Worm (Caenorhabditis elegans) whole organism, mixed stage, embryonic: ENCODE results near the gene F58D2.3.
A peak's percentile ranks its signal among the peaks of the same experiment; 100 is the strongest.

ENCODE experiments used
- blmp-1 ChIP-seq: fragments of 150-350 bp; optimal IDR thresholded peaks from 2 replicates; lab custom pipeline; 2014; ENCODE audit warnings: missing biosample characterization, missing genetic modification characterization
- ceh-39 ChIP-seq: fragments of 150-350 bp; optimal IDR thresholded peaks from 2 replicates; lab custom pipeline; 2014; ENCODE audit warnings: missing biosample characterization, missing genetic modification characterization
- ceh-43 ChIP-seq: fragments of 200-800 bp; sonication (Bioruptor generic); optimal IDR thresholded peaks from 2 replicates; lab custom pipeline; 2018; ENCODE audit warnings: mild to moderate bottlenecking, missing genetic modification characterization, moderate library complexity, missing compliant biosample characterization
- ceh-83 ChIP-seq: fragments of 200-800 bp; sonication (Bioruptor generic); optimal IDR thresholded peaks from 2 replicates; lab custom pipeline; 2018; ENCODE audit warnings: mild to moderate bottlenecking, missing genetic modification characterization, missing compliant biosample characterization
- ces-1 ChIP-seq: fragments of 150-350 bp; optimal IDR thresholded peaks from 2 replicates; lab custom pipeline; 2014; ENCODE audit warnings: missing biosample characterization, missing genetic modification reagents, missing genetic modification characterization
- cnd-1 ChIP-seq: fragments of 200-800 bp; sonication (Bioruptor generic); optimal IDR thresholded peaks from 2 replicates; lab custom pipeline; 2018; ENCODE audit warnings: mild to moderate bottlenecking, missing genetic modification characterization, missing compliant biosample characterization
- drap-1 ChIP-seq: fragments of 200-800 bp; sonication (Bioruptor generic); optimal IDR thresholded peaks from 3 replicates; lab custom pipeline; 2018; ENCODE audit warnings: mild to moderate bottlenecking, missing genetic modification characterization, missing compliant biosample characterization
- elt-1 ChIP-seq: sonication (generic microtip); optimal IDR thresholded peaks from 2 replicates; lab custom pipeline; 2017; ENCODE audit warnings: missing genetic modification characterization, mild to moderate bottlenecking, missing compliant biosample characterization, antibody characterized with exemption, moderate library complexity, borderline replicate concordance; ENCODE audit not compliant: insufficient read depth
- elt-3 ChIP-seq: fragments of 150-350 bp; optimal IDR thresholded peaks from 2 replicates; lab custom pipeline; 2014; ENCODE audit warnings: missing biosample characterization, missing genetic modification characterization
- flh-1 ChIP-seq: fragments of 200-800 bp; sonication (Bioruptor generic); optimal IDR thresholded peaks from 2 replicates; lab custom pipeline; 2018; ENCODE audit warnings: mild to moderate bottlenecking, missing genetic modification characterization, moderate library complexity, missing compliant biosample characterization
- ham-2 ChIP-seq: fragments of 200-800 bp; sonication (Bioruptor generic); optimal IDR thresholded peaks from 2 replicates; lab custom pipeline; 2018; ENCODE audit warnings: mild to moderate bottlenecking, missing genetic modification characterization, missing compliant biosample characterization
- hlh-1 ChIP-seq: fragments of 150-350 bp; optimal IDR thresholded peaks from 2 replicates; lab custom pipeline; 2014; ENCODE audit warnings: missing biosample characterization, missing genetic modification reagents, missing genetic modification characterization
- lin-13 ChIP-seq: fragments of 150-350 bp; optimal IDR thresholded peaks from 2 replicates; lab custom pipeline; 2014; ENCODE audit warnings: missing biosample characterization, missing genetic modification characterization
- lsy-2 ChIP-seq: fragments of 150-350 bp; optimal IDR thresholded peaks from 2 replicates; lab custom pipeline; 2014; ENCODE audit warnings: missing biosample characterization, missing genetic modification characterization
- mep-1 ChIP-seq: fragments of 150-350 bp; optimal IDR thresholded peaks from 2 replicates; lab custom pipeline; 2017; ENCODE audit warnings: missing biosample characterization, missing genetic modification reagents, missing genetic modification characterization, inconsistent platforms
- mls-2 ChIP-seq: sonication (generic microtip); optimal IDR thresholded peaks from 2 replicates; lab custom pipeline; 2016; ENCODE audit warnings: mild to moderate bottlenecking, missing genetic modification characterization, moderate library complexity, missing compliant biosample characterization
- nhr-12 ChIP-seq: fragments of 150-350 bp; optimal IDR thresholded peaks from 2 replicates; lab custom pipeline; 2014; ENCODE audit warnings: missing biosample characterization, missing genetic modification characterization
- nhr-2 ChIP-seq: fragments of 150-350 bp; optimal IDR thresholded peaks from 2 replicates; lab custom pipeline; 2014; ENCODE audit warnings: missing biosample characterization, missing genetic modification characterization
- nhr-237 ChIP-seq: fragments of 150-350 bp; optimal IDR thresholded peaks from 2 replicates; lab custom pipeline; 2014; ENCODE audit warnings: missing biosample characterization, missing genetic modification characterization
- nhr-76 ChIP-seq: sonication (generic microtip); optimal IDR thresholded peaks from 2 replicates; lab custom pipeline; 2017; ENCODE audit warnings: missing biosample characterization, missing genetic modification characterization
- pha-4 ChIP-seq: fragments of 150-350 bp; optimal IDR thresholded peaks from 2 replicates; lab custom pipeline; 2018; ENCODE audit warnings: missing biosample characterization, missing genetic modification reagents, missing genetic modification characterization
- sem-2 ChIP-seq: fragments of 200-800 bp; sonication (Bioruptor generic); optimal IDR thresholded peaks from 2 replicates; lab custom pipeline; 2018; ENCODE audit warnings: mild to moderate bottlenecking, missing genetic modification characterization, missing compliant biosample characterization
- snpc-4 ChIP-seq: fragments of 150-350 bp; optimal IDR thresholded peaks from 2 replicates; lab custom pipeline; 2014; ENCODE audit warnings: missing biosample characterization, missing genetic modification characterization
- sptf-1 ChIP-seq: sonication (generic microtip); optimal IDR thresholded peaks from 2 replicates; lab custom pipeline; 2017; ENCODE audit warnings: mild to moderate bottlenecking, missing genetic modification characterization, moderate library complexity, missing compliant biosample characterization
- tbx-8 ChIP-seq: fragments of 200-800 bp; sonication (Bioruptor generic); optimal IDR thresholded peaks from 2 replicates; lab custom pipeline; 2018; ENCODE audit warnings: mild to moderate bottlenecking, missing genetic modification characterization, moderate library complexity, missing compliant biosample characterization
- unc-39 ChIP-seq: fragments of 150-350 bp; optimal IDR thresholded peaks from 2 replicates; lab custom pipeline; 2014; ENCODE audit warnings: missing biosample characterization, missing genetic modification characterization
- unc-62 ChIP-seq: fragments of 150-350 bp; optimal IDR thresholded peaks from 2 replicates; lab custom pipeline; 2014; ENCODE audit warnings: missing biosample characterization, missing genetic modification reagents, missing genetic modification characterization
- zip-8 ChIP-seq: fragments of 150-350 bp; optimal IDR thresholded peaks from 2 replicates; lab custom pipeline; 2014; ENCODE audit warnings: missing biosample characterization, missing genetic modification characterization
- ztf-11 ChIP-seq: fragments of 150-350 bp; optimal IDR thresholded peaks from 2 replicates; lab custom pipeline; 2014; ENCODE audit warnings: missing biosample characterization, missing genetic modification characterization

Gene F58D2.3

DNA sequence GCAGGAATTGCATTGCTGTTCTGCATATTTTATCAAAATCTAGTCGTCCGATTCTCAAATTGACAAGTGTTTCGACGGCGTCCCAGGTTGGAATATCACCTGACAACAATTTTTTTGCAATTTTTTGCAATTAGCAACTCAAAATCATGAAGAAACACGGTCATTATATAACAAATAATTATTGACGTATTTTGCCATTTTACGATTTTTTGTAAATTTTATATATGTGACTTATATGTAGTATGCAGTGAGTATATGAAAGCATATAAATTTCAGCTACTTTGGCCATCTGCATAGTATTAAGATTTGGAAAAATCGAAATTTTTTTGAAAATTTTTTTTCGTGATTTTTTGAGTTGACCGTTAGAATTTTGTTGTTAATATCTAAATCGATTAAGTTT lies at the start of gene F58D2.3:
F58D2.3 (minus strand) TSS at position 101 of the 400 bp plus-strand sequence.
- no peak for TF ChIP-seq elt-1 (tag; lab: Kevin White, UChicago)
- TF ChIP-seq ces-1 (GFP tag; lab: Kevin White, UChicago) = no peak
- TF ChIP-seq sptf-1 (tag; lab: Kevin White, UChicago) = no peak
- TF ChIP-seq ceh-83 (GFP tag; lab: Kevin White, UChicago) = no peak
- TF ChIP-seq blmp-1 (tag; lab: Kevin White, UChicago) = no peak
- TF ChIP-seq snpc-4 = no peak
- no peak for TF ChIP-seq drap-1 (GFP tag; lab: Kevin White, UChicago)
- no peak for TF ChIP-seq nhr-76
- no peak for TF ChIP-seq nhr-237 (tag; lab: Kevin White, UChicago)
- no peak for TF ChIP-seq nhr-12 (tag; lab: Kevin White, UChicago)
- TF ChIP-seq unc-39 (tag; lab: Kevin White, UChicago) = no peak
- no peak for TF ChIP-seq mep-1 (tag; lab: Kevin White, UChicago)
- no peak for TF ChIP-seq hlh-1 (tag; lab: Kevin White, UChicago)
- no peak for TF ChIP-seq zip-8 (tag; lab: Kevin White, UChicago)
- TF ChIP-seq, all 35 proteins: peak for 0

DNA sequence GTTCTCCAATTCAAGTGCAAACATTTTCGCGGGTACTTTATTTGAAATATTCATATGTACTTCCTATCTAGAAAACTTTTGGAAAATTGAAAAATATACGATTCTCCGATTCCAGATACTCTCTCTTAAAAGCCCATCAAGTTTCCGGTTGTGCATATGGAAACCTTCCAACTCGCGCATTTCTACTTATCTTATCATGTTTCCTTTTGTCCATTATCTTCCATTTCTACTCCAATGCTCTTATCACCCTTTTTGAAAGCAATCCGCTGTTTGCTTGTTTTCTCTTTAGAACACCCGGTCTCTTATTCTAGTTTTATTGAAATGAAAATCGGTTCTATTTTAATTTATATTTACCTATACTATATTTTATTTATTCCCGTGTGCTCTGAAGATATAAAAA lies 41.0 kb upstream of the F58D2.3 start, which contains the start of gene C48D1.5:
C48D1.5 (plus strand) TSS at position 301 of the 400 bp plus-strand sequence.
- TF ChIP-seq ham-2 (GFP tag; lab: Kevin White, UChicago) = no peak
- no peak for TF ChIP-seq ces-1 (GFP tag; lab: Kevin White, UChicago)
- TF ChIP-seq unc-39 (tag; lab: Kevin White, UChicago) = no peak
- TF ChIP-seq nhr-76 = no peak
- TF ChIP-seq zip-8 (tag; lab: Kevin White, UChicago) = no peak
- no peak for TF ChIP-seq mep-1 (tag; lab: Kevin White, UChicago)
- TF ChIP-seq mls-2 (tag; lab: Kevin White, UChicago) = no peak
- TF ChIP-seq cnd-1 (tag; lab: Kevin White, UChicago) = no peak

DNA sequence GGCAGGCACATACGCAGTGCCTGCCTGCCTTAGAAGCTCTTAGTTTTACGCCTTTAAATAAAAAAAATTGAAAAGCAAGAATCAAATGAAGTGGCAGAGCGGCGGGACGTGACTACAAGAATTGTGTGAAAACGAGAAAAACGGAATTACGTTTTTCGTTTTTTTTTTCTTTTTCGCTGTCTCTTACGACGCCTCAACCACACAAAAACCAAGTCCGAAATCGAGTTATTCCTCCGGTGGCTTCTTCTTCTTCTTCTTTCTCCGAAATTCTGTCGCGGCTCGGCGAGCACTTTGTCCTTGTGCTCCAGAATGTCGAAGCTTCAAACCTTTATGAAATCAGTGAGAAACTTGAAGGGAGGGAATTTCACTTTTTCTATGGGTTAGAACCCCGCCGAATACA lies 40.0 kb upstream of the F58D2.3 start:
- TF ChIP-seq elt-3 (tag; lab: Kevin White, UChicago) (no peak), unc-62 (no peak), zip-8 (tag; lab: Kevin White, UChicago) (no peak), ces-1 (GFP tag; lab: Kevin White, UChicago) (peak; percentile 64)

DNA sequence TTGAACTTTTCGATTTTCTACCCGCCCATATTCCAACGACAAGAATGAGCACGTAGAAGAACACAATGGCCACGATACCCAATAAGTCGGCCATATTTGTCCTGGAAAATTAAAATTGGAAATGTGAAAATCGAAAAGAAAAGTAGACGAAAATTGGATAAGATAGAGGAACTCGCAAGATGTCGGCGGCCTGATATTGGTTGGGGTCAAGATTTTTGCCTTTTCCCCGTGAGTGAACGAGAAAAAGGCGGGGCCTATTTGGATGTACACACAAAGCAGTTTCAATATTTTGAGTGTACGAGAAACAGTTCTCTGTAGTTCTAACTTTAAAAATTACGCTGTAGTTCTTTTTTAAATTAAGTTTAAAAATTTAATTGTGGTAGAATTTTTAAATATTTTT lies 33.8 kb upstream of the F58D2.3 start, which contains the start of gene cho-1:
cho-1 (minus strand) TSS at position 101 of the 400 bp plus-strand sequence.
- no peak for TF ChIP-seq ces-1 (GFP tag; lab: Kevin White, UChicago)
- TF ChIP-seq tbx-8 (GFP tag; lab: Kevin White, UChicago) = no peak
- no peak for TF ChIP-seq mls-2 (tag; lab: Kevin White, UChicago)
- TF ChIP-seq lsy-2 (tag; lab: Kevin White, UChicago) = no peak
- TF ChIP-seq zip-8 (tag; lab: Kevin White, UChicago) = no peak
- no peak for TF ChIP-seq snpc-4
- TF ChIP-seq nhr-12 (tag; lab: Kevin White, UChicago) = no peak
- no peak for TF ChIP-seq mep-1 (tag; lab: Kevin White, UChicago)
- TF ChIP-seq hlh-1 (tag; lab: Kevin White, UChicago) = no peak
- no peak for TF ChIP-seq ceh-39
- TF ChIP-seq drap-1 (GFP tag; lab: Kevin White, UChicago) = no peak
- no peak for TF ChIP-seq ztf-11 (tag; lab: Kevin White, UChicago)
- no peak for TF ChIP-seq pha-4
- TF ChIP-seq lin-13 (tag; lab: Kevin White, UChicago) = no peak
- TF ChIP-seq cnd-1 (tag; lab: Kevin White, UChicago) = no peak
- TF ChIP-seq nhr-2 = no peak
- TF ChIP-seq ceh-83 (GFP tag; lab: Kevin White, UChicago) = no peak
- TF ChIP-seq sem-2 (GFP tag; lab: Kevin White, UChicago) = no peak
- TF ChIP-seq, all 35 proteins: peak for 0

DNA sequence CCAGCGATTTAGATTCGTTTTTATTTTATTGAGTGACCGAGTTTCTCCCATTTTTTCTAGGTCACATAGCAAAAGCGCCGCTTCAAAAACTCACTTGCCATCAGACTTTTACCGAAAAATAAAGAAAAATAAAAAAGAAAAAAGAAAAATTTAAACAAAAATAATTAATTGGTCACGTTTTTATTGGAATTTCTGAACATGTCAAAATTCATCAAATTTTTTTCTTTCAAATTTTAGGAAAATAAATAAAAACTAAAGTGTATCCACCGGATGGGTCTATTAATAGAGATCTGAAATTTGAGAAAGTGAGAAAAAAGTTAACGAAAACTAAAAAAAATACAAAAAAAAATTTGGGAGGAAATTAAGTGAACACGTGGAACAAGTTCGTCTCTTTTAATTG lies 28.9 kb upstream of the F58D2.3 start, which contains the start of gene C48D1.9:
C48D1.9 (minus strand) TSS at position 101 of the 400 bp plus-strand sequence.
- TF ChIP-seq nhr-237 (tag; lab: Kevin White, UChicago) (no peak), hlh-1 (tag; lab: Kevin White, UChicago) (no peak), ham-2 (GFP tag; lab: Kevin White, UChicago) (no peak), nhr-12 (tag; lab: Kevin White, UChicago) (no peak), ceh-43 (GFP tag; lab: Kevin White, UChicago) (no peak), flh-1 (GFP tag; lab: Kevin White, UChicago) (no peak)
